Fruit fly (Drosophila melanogaster): ENCODE measurements around the gene GstD9.

dm6 chr3R:12371671-12372070, 4.3 kb upstream of the GstD9 start, which contains the start of gene GstD2:
- TF ChIP-seq nerfin-2 (GFP tag; IDR thresholded peaks at IDR 0.05; ENCODE audit: partially characterized antibody) (no peak), Kr (GFP tag; optimal IDR thresholded peaks at IDR 0.05) (no peak), CG4282 (GFP tag; optimal IDR thresholded peaks at IDR 0.05) (no peak), h (optimal IDR thresholded peaks at IDR 0.05) (no peak)
